Fruit fly (Drosophila melanogaster) whole organism, wandering third instar larva: ENCODE measurements around the gene CG33523.

Experiments
- CG32264 ChIP-seq: fragments of 200-800 bp; sonication (Bioruptor generic); optimal IDR thresholded peaks from 2 replicates; lab custom pipeline; 2016; ENCODE audit warnings: missing biosample characterization, missing genetic modification characterization
- Dfd ChIP-seq: fragments of >200 bp; optimal IDR thresholded peaks from 2 replicates; lab custom pipeline; 2017; ENCODE audit warnings: missing biosample characterization, missing genetic modification characterization
- HLH106 ChIP-seq: fragments of 200-800 bp; optimal IDR thresholded peaks from 3 replicates; lab custom pipeline; 2019; ENCODE audit warnings: missing biosample characterization, mild to moderate bottlenecking, missing genetic modification characterization, moderate library complexity
- Hr78 ChIP-seq: fragments of >200 bp; optimal IDR thresholded peaks from 2 replicates; lab custom pipeline; 2017; ENCODE audit warnings: missing biosample characterization, missing genetic modification characterization
- Jra ChIP-seq: sonication (Bioruptor generic); optimal IDR thresholded peaks from 2 replicates; lab custom pipeline; 2016; ENCODE audit warnings: missing biosample characterization, missing genetic modification characterization
- N ChIP-seq: fragments of >200 bp; optimal IDR thresholded peaks from 2 replicates; lab custom pipeline; 2018; ENCODE audit warnings: missing biosample characterization, missing external identifiers, missing genetic modification characterization
- OdsH ChIP-seq: fragments of 200-800 bp; sonication (Bioruptor generic); optimal IDR thresholded peaks from 2 replicates; lab custom pipeline; 2016; ENCODE audit warnings: missing biosample characterization, mild to moderate bottlenecking, missing genetic modification characterization
- dl ChIP-seq, 2 experiments: fragments of 175-275, 200-275 bp in 1 of 2; fragments of 200-275 bp in 1 of 2; sonication (Bioruptor generic); optimal IDR thresholded peaks; lab custom pipeline; 2018; ENCODE audit warnings: mild to moderate bottlenecking in 2 of 2, missing biosample characterization in 2 of 2, missing genetic modification characterization in 2 of 2, moderate library complexity in 2 of 2; ENCODE audit not compliant: partially characterized antibody in 2 of 2, insufficient read depth in 1 of 2
- ey ChIP-seq: fragments of 200-800 bp; sonication (Bioruptor generic); optimal IDR thresholded peaks from 2 replicates; lab custom pipeline; 2016; ENCODE audit warnings: missing biosample characterization, missing genetic modification characterization
- h ChIP-seq: fragments of 200-800 bp; sonication (Bioruptor generic); optimal IDR thresholded peaks from 3 replicates; lab custom pipeline; 2016; ENCODE audit warnings: missing biosample characterization, mild to moderate bottlenecking, missing genetic modification characterization
- psq ChIP-seq: fragments of 200-800 bp; sonication (Bioruptor generic); optimal IDR thresholded peaks from 3 replicates; lab custom pipeline; 2017; ENCODE audit warnings: missing biosample characterization, mild to moderate bottlenecking, missing genetic modification characterization, moderate library complexity
- sv ChIP-seq: fragments of 200-800 bp; sonication (Bioruptor generic); optimal IDR thresholded peaks from 3 replicates; lab custom pipeline; 2016; ENCODE audit warnings: missing biosample characterization, missing genetic modification characterization

dm6 chr3L:5964399-5964798 is 40.7 kb downstream of the CG33523 start:
- TF ChIP-seq Dfd (GFP tag; lab: Kevin White, UChicago), result no peak
- TF ChIP-seq psq, result no peak
- no peak for TF ChIP-seq OdsH (GFP tag; lab: Kevin White, UChicago)
- no peak for TF ChIP-seq CG32264 (GFP tag; lab: Kevin White, UChicago)
- no peak for TF ChIP-seq h
- no peak for TF ChIP-seq Jra (GFP tag; lab: Kevin White, UChicago)
- TF ChIP-seq N (GFP tag; lab: Kevin White, UChicago), result no peak
- no peak for TF ChIP-seq HLH106 (tag; lab: Kevin White, UChicago)
- TF ChIP-seq ey, result no peak
- TF ChIP-seq Hr78 (GFP tag; lab: Kevin White, UChicago), result no peak
- TF ChIP-seq sv (GFP tag; lab: Kevin White, UChicago), result no peak
- no peak for TF ChIP-seq dl (GFP tag; optimal IDR thresholded peaks at IDR 0.05; lab: Kevin White, UChicago; ENCODE audit: insufficient read depth in 1 of 2, partially characterized antibody in 2 of 2)
